Worm (Caenorhabditis elegans) whole organism, L1 larva: ENCODE measurements around the gene his-63.
A peak's percentile ranks its signal among the peaks of the same experiment; 100 is the strongest.
"Not testable (repeated sequence)": the region's sequence is repeated elsewhere in the genome, so short reads cannot be mapped to it uniquely, and the experiment has no call there.

ENCODE experiments used
- F16B12.6 ChIP-seq: fragments of 150-350 bp; optimal IDR thresholded peaks from 2 replicates; lab custom pipeline; 2014; ENCODE audit warnings: missing biosample characterization, missing genetic modification characterization
- aly-2 ChIP-seq: fragments of 150-350 bp; optimal IDR thresholded peaks from 2 replicates; lab custom pipeline; 2014; ENCODE audit warnings: missing biosample characterization, missing genetic modification characterization
- ceh-63 ChIP-seq: fragments of 200-800 bp; sonication (Bioruptor generic); optimal IDR thresholded peaks from 2 replicates; lab custom pipeline; 2018; ENCODE audit warnings: mild to moderate bottlenecking, missing genetic modification characterization, missing compliant biosample characterization
- ceh-8 ChIP-seq: fragments of 200-800 bp; sonication (Bioruptor generic); optimal IDR thresholded peaks from 2 replicates; lab custom pipeline; 2018; ENCODE audit warnings: mild to moderate bottlenecking, missing genetic modification characterization, moderate library complexity, missing compliant biosample characterization
- ceh-88 ChIP-seq: fragments of 200-800 bp; sonication (Bioruptor generic); IDR thresholded peaks from 2 replicates; pipeline ENCODE4 v1.3.6; 2022; ENCODE audit warnings: missing genetic modification characterization, missing compliant biosample characterization
- ces-1 ChIP-seq: fragments of 150-350 bp; optimal IDR thresholded peaks from 2 replicates; lab custom pipeline; 2014; ENCODE audit warnings: missing biosample characterization, missing genetic modification reagents, missing genetic modification characterization
- dpl-1 ChIP-seq, 3 experiments: fragments of 150-350 bp in 2 of 3; sonication (generic microtip) in 1 of 3; optimal IDR thresholded peaks; 2 replicates each; lab custom pipeline; 2014 to 2017; ENCODE audit warnings: missing biosample characterization in 3 of 3, missing genetic modification characterization in 3 of 3, missing genetic modification reagents in 3 of 3
- dsc-1 ChIP-seq: sonication (generic microtip); optimal IDR thresholded peaks from 2 replicates; lab custom pipeline; 2016; ENCODE audit warnings: mild to moderate bottlenecking, missing genetic modification characterization, missing compliant biosample characterization
- efl-1 ChIP-seq, 4 experiments: fragments of 150-350 bp; optimal IDR thresholded peaks in 3 of 4; peaks in 1 of 4; 1 replicate in 1 of 4; 2 replicates in 3 of 4; lab custom pipeline; 2014; ENCODE audit warnings: missing biosample characterization in 2 of 4, missing genetic modification characterization in 2 of 4, missing genetic modification reagents in 2 of 4
- efl-3 ChIP-seq: fragments of 200-800 bp; sonication (Bioruptor generic); optimal IDR thresholded peaks from 2 replicates; lab custom pipeline; 2018; ENCODE audit warnings: mild to moderate bottlenecking, missing genetic modification characterization, missing compliant biosample characterization
- egl-13 ChIP-seq: sonication (generic microtip); optimal IDR thresholded peaks from 2 replicates; lab custom pipeline; 2016; ENCODE audit warnings: missing genotype, missing genetic modification reagents, missing genetic modification characterization, missing compliant biosample characterization
- elt-2 ChIP-seq: sonication (generic microtip); optimal IDR thresholded peaks from 2 replicates; lab custom pipeline; 2016; ENCODE audit warnings: missing genetic modification characterization, mild to moderate bottlenecking, inconsistent platforms, missing compliant biosample characterization, missing genetic modification reagents
- fkh-8 ChIP-seq: sonication (generic microtip); optimal IDR thresholded peaks from 2 replicates; lab custom pipeline; 2016; ENCODE audit warnings: mild to moderate bottlenecking, missing genetic modification characterization, missing compliant biosample characterization
- grh-1 ChIP-seq: fragments of 200-800 bp; sonication (Bioruptor generic); IDR thresholded peaks from 2 replicates; pipeline ENCODE4 v1.3.6; 2022; ENCODE audit warnings: missing genetic modification reagents, missing genetic modification characterization, missing compliant biosample characterization
- hlh-4 ChIP-seq: sonication (generic microtip); optimal IDR thresholded peaks from 2 replicates; lab custom pipeline; 2016; ENCODE audit warnings: mild to moderate bottlenecking, missing genetic modification characterization, missing compliant biosample characterization
- irx-1 ChIP-seq: sonication (generic microtip); optimal IDR thresholded peaks from 2 replicates; lab custom pipeline; 2016; ENCODE audit warnings: missing genetic modification characterization, missing compliant biosample characterization
- lin-13 ChIP-seq: fragments of 150-350 bp; optimal IDR thresholded peaks from 2 replicates; lab custom pipeline; 2014; ENCODE audit warnings: missing biosample characterization, missing genetic modification reagents, missing genetic modification characterization
- lin-14 ChIP-seq: fragments of 200-800 bp; sonication (Bioruptor generic); optimal IDR thresholded peaks from 2 replicates; lab custom pipeline; 2018; ENCODE audit warnings: mild to moderate bottlenecking, missing genetic modification characterization, moderate library complexity, missing compliant biosample characterization
- lsy-2 ChIP-seq, 2 experiments: fragments of 150-350 bp; optimal IDR thresholded peaks; 2 replicates each; lab custom pipeline; 2014; ENCODE audit warnings: missing biosample characterization in 2 of 2, missing genetic modification characterization in 2 of 2
- mab-9 ChIP-seq: fragments of 200-800 bp; sonication (Bioruptor generic); IDR thresholded peaks from 2 replicates; pipeline ENCODE4 v1.3.6; 2022; ENCODE audit warnings: missing genetic modification reagents, missing genetic modification characterization, missing compliant biosample characterization
- mep-1 ChIP-seq: fragments of 150-350 bp; optimal IDR thresholded peaks from 2 replicates; lab custom pipeline; 2014; ENCODE audit warnings: missing biosample characterization, missing genetic modification characterization
- nhr-11 ChIP-seq: fragments of 150-350 bp; optimal IDR thresholded peaks from 2 replicates; lab custom pipeline; 2014; ENCODE audit warnings: missing biosample characterization, missing genetic modification characterization
- nhr-12 ChIP-seq: sonication (generic microtip); optimal IDR thresholded peaks from 2 replicates; lab custom pipeline; 2017; ENCODE audit warnings: missing biosample characterization, missing genetic modification characterization
- nhr-237 ChIP-seq: fragments of 150-350 bp; optimal IDR thresholded peaks from 2 replicates; lab custom pipeline; 2014; ENCODE audit warnings: missing biosample characterization, missing genetic modification characterization
- nhr-47 ChIP-seq: sonication (generic microtip); optimal IDR thresholded peaks from 2 replicates; lab custom pipeline; 2016; ENCODE audit warnings: mild to moderate bottlenecking, missing genetic modification characterization, moderate library complexity, missing compliant biosample characterization
- nhr-71 ChIP-seq: sonication (generic microtip); optimal IDR thresholded peaks from 2 replicates; lab custom pipeline; 2016; ENCODE audit warnings: mild to moderate bottlenecking, missing genetic modification characterization, moderate library complexity, missing compliant biosample characterization
- nhr-76 ChIP-seq: sonication (generic microtip); optimal IDR thresholded peaks from 2 replicates; lab custom pipeline; 2017; ENCODE audit warnings: missing biosample characterization, missing genetic modification characterization
- nhr-77 ChIP-seq: fragments of 150-350 bp; optimal IDR thresholded peaks from 2 replicates; lab custom pipeline; 2014; ENCODE audit warnings: missing biosample characterization, missing genetic modification characterization
- nhr-85 ChIP-seq: sonication (generic microtip); peaks from one replicate; lab custom pipeline; 2016; ENCODE audit warnings: missing genetic modification characterization, inconsistent platforms, missing compliant biosample characterization
- nhr-90 ChIP-seq: sonication (generic microtip); optimal IDR thresholded peaks from 2 replicates; lab custom pipeline; 2016; ENCODE audit warnings: mild to moderate bottlenecking, missing genetic modification characterization, missing compliant biosample characterization; ENCODE audit not compliant: poor library complexity
- pqm-1 ChIP-seq: sonication (generic microtip); optimal IDR thresholded peaks from 3 replicates; lab custom pipeline; 2017; ENCODE audit warnings: missing biosample characterization, missing genetic modification characterization
- rnt-1 ChIP-seq: sonication (generic microtip); optimal IDR thresholded peaks from 2 replicates; lab custom pipeline; 2016; ENCODE audit warnings: mild to moderate bottlenecking, missing genetic modification characterization, moderate library complexity, missing compliant biosample characterization
- sox-4 ChIP-seq: sonication (generic microtip); optimal IDR thresholded peaks from 2 replicates; lab custom pipeline; 2016; ENCODE audit warnings: missing genetic modification characterization, missing compliant biosample characterization
- swsn-7 ChIP-seq: sonication (generic microtip); optimal IDR thresholded peaks from 2 replicates; lab custom pipeline; 2016; ENCODE audit warnings: missing genetic modification characterization, missing compliant biosample characterization
- tbx-2 ChIP-seq: sonication (generic microtip); optimal IDR thresholded peaks from 2 replicates; lab custom pipeline; 2016; ENCODE audit warnings: missing genetic modification characterization, missing compliant biosample characterization
- unc-30 ChIP-seq: sonication (generic microtip); optimal IDR thresholded peaks from 2 replicates; lab custom pipeline; 2017; ENCODE audit warnings: missing biosample characterization, missing genetic modification characterization

Gene his-63

ce11 chrIV:11406127-11406526 lies 534 bp downstream of the his-63 start:
- not testable (repeated sequence) for TF ChIP-seq efl-1 (optimal IDR thresholded peaks at IDR 0.05; lab: Kevin White, UChicago)
- peak in 1 of 2 experiments; percentile 21 for TF ChIP-seq efl-1 (GFP tag; optimal IDR thresholded peaks at IDR 0.05 in 1 of 2; lab: Kevin White, UChicago)

- TF ChIP-seq irx-1 (tag; lab: Kevin White, UChicago), result no peak
- no peak for TF ChIP-seq grh-1 (GFP tag; lab: Robert Waterston, UW)
- TF ChIP-seq lin-14 (GFP tag; lab: Kevin White, UChicago), result no peak
- TF ChIP-seq nhr-85, result no peak
- no peak for TF ChIP-seq nhr-237
Measured at ce11 chrIV:11403288-11403991, 3.2 kb downstream of the his-63 start, which contains the start of the genes memi-3 and cyp-31A2. TSS of gene memi-3 (minus strand) at chrIV:11403338. TSS of gene cyp-31A2 (plus strand) at chrIV:11403961.

ce11 chrIV:11401482-11401881 lies 5.2 kb downstream of the his-63 start:
- TF ChIP-seq ceh-63 (no peak), nhr-12 (no peak)

ce11 chrIV:11400098-11400497 lies 6.6 kb downstream of the his-63 start:
- TF ChIP-seq efl-1 (optimal IDR thresholded peaks at IDR 0.05; lab: Kevin White, UChicago), result not testable (repeated sequence)
- TF ChIP-seq efl-1 (GFP tag; optimal IDR thresholded peaks at IDR 0.05 in 1 of 2; lab: Kevin White, UChicago), result peak in 1 of 2 experiments; percentile 24

ce11 chrIV:11398267-11398825 lies 8.3 kb downstream of the his-63 start, which contains the start of gene dsl-6:
TSS of gene dsl-6 (minus strand) at chrIV:11398317.
- TF ChIP-seq hlh-4 (tag; lab: Kevin White, UChicago); mab-9; nhr-77 (tag; lab: Kevin White, UChicago): not testable (repeated sequence)

- no peak for TF ChIP-seq nhr-76
- no peak for TF ChIP-seq mep-1 (tag; lab: Kevin White, UChicago)
Measured at ce11 chrIV:11394243-11394642, 12.4 kb downstream of the his-63 start, which contains the start of gene tag-89. TSS of gene tag-89 (plus strand) at chrIV:11394543.

- TF ChIP-seq sox-4 (tag; lab: Kevin White, UChicago) (no peak), ceh-88 (GFP tag; lab: Robert Waterston, UW) (no peak), ces-1 (GFP tag; lab: Kevin White, UChicago) (no peak), nhr-85 (no peak), tbx-2 (no peak), lsy-2 (tag; optimal IDR thresholded peaks at IDR 0.05; lab: Kevin White, UChicago) (peak in 1 of 2 experiments; percentile 29), swsn-7 (peak; percentile 29), unc-30 (no peak), efl-3 (no peak), lin-13 (GFP tag; lab: Kevin White, UChicago) (no peak), aly-2 (tag; lab: Kevin White, UChicago) (no peak), mep-1 (tag; lab: Kevin White, UChicago) (no peak), elt-2 (tag; lab: Kevin White, UChicago) (no peak), lin-14 (GFP tag; lab: Kevin White, UChicago) (peak; percentile 49), fkh-8 (tag; lab: Kevin White, UChicago) (peak; percentile 63), dsc-1 (peak; percentile 30), rnt-1 (tag; lab: Kevin White, UChicago) (no peak), nhr-76 (no peak), nhr-11 (tag; lab: Kevin White, UChicago) (no peak), nhr-12 (no peak), egl-13 (tag; lab: Kevin White, UChicago) (peak; percentile 74), nhr-71 (tag; lab: Kevin White, UChicago) (peak; percentile 70), dpl-1 (GFP tag; optimal IDR thresholded peaks at IDR 0.05; lab: Kevin White, UChicago) (no peak), nhr-90 (tag; lab: Kevin White, UChicago) (no peak), ceh-8 (GFP tag; lab: Kevin White, UChicago) (no peak), nhr-47 (tag; lab: Kevin White, UChicago) (peak; percentile 81), pqm-1 (tag; lab: Kevin White, UChicago) (no peak), F16B12.6 (no peak)
- TF ChIP-seq, all 84 proteins: peak for 8
Measured at ce11 chrIV:11388684-11389083, 18.0 kb downstream of the his-63 start.
